Fruit fly (Drosophila melanogaster): Measurements from ENCODE around the gene Wdr81.

Wdr81 gene

dm6 chr2L:12005436-12006396 lies 15.0 kb downstream of the Wdr81 start (continued):
- TF ChIP-seq CG17385 (GFP tag; optimal IDR thresholded peaks at IDR 0.05) = no peak
- TF ChIP-seq caup (GFP tag; optimal IDR thresholded peaks at IDR 0.05; ENCODE audit: severe bottlenecking) = peak; percentile 16
- TF ChIP-seq Chrac-16 (GFP tag; optimal IDR thresholded peaks at IDR 0.05) = no peak
- no peak for TF ChIP-seq CG34224 (GFP tag; IDR thresholded peaks at IDR 0.05; ENCODE audit: partially characterized antibody)
- TF ChIP-seq CG33557 (GFP tag; optimal IDR thresholded peaks at IDR 0.05) = no peak
- TF ChIP-seq Deaf1 (tag; optimal IDR thresholded peaks at IDR 0.05) = peak; percentile 10
- no peak for TF ChIP-seq CG4854 (GFP tag; optimal IDR thresholded peaks at IDR 0.05)
- no peak for TF ChIP-seq CG2129 (GFP tag; IDR thresholded peaks at IDR 0.05; ENCODE audit: partially characterized antibody)
- no peak for TF ChIP-seq Antp (GFP tag; optimal IDR thresholded peaks at IDR 0.05)
- TF ChIP-seq Pdp1 (GFP tag; optimal IDR thresholded peaks at IDR 0.05) = peak in 1 of 2 experiments; percentile 20
- peak; percentile 96 for TF ChIP-seq Nf-YC (tag; optimal IDR thresholded peaks at IDR 0.05)
- TF ChIP-seq CG16815 (GFP tag; optimal IDR thresholded peaks at IDR 0.05) = no peak
- TF ChIP-seq maf-S (GFP tag; optimal IDR thresholded peaks at IDR 0.05) = no peak
- TF ChIP-seq HmgZ (tag; optimal IDR thresholded peaks at IDR 0.05) = peak; percentile 51
- no peak for TF ChIP-seq CG2678 (tag; optimal IDR thresholded peaks at IDR 0.05)
- TF ChIP-seq CG17328 (GFP tag; IDR thresholded peaks at IDR 0.05) = no peak
- peak; percentile 30 for TF ChIP-seq CG8359 (GFP tag; optimal IDR thresholded peaks at IDR 0.05; ENCODE audit: borderline replicate concordance)
- no peak for TF ChIP-seq CG6791 (GFP tag; IDR thresholded peaks at IDR 0.05; ENCODE audit: partially characterized antibody)
- TF ChIP-seq Camta (GFP tag; optimal IDR thresholded peaks at IDR 0.05) = no peak
- no peak for TF ChIP-seq Ets65A (GFP tag)
- TF ChIP-seq Nf-YB (GFP tag; optimal IDR thresholded peaks at IDR 0.05) = peak; percentile 95
- no peak for TF ChIP-seq yki (optimal IDR thresholded peaks at IDR 0.05)
- TF ChIP-seq Dek (tag; optimal IDR thresholded peaks at IDR 0.05) = no peak
- TF ChIP-seq CG17568 (GFP tag; optimal IDR thresholded peaks at IDR 0.05) = no peak
- no peak for TF ChIP-seq CG32532 (GFP tag; IDR thresholded peaks at IDR 0.05)
- no peak for TF ChIP-seq CG8924 (tag; optimal IDR thresholded peaks at IDR 0.05)
- no peak for TF ChIP-seq CG9817 (tag; optimal IDR thresholded peaks at IDR 0.05)
- TF ChIP-seq insv (GFP tag; optimal IDR thresholded peaks at IDR 0.05) = no peak
- no peak for TF ChIP-seq CG13296 (GFP tag; optimal IDR thresholded peaks at IDR 0.05)
- TF ChIP-seq CG4328 (GFP tag; optimal IDR thresholded peaks at IDR 0.05) = no peak
- TF ChIP-seq CG13894 (tag; optimal IDR thresholded peaks at IDR 0.05) = peak; percentile 86
- TF ChIP-seq CG15011 (GFP tag; optimal IDR thresholded peaks at IDR 0.05) = no peak
- TF ChIP-seq Fer3 (tag; optimal IDR thresholded peaks at IDR 0.05) = no peak
- TF ChIP-seq CG11093 (GFP tag; IDR thresholded peaks at IDR 0.05) = no peak
- peak; percentile 87 for TF ChIP-seq NfI (GFP tag; optimal IDR thresholded peaks at IDR 0.05)
- peak; percentile 84 for TF ChIP-seq cwo (GFP tag; optimal IDR thresholded peaks at IDR 0.05)
- no peak for TF ChIP-seq wdn (GFP tag; IDR thresholded peaks at IDR 0.05)
- no peak for TF ChIP-seq CG10431 (GFP tag; optimal IDR thresholded peaks at IDR 0.05)
- no peak for TF ChIP-seq amos (GFP tag; IDR thresholded peaks at IDR 0.05; ENCODE audit: partially characterized antibody)
- TF ChIP-seq ase (GFP tag; IDR thresholded peaks at IDR 0.05) = no peak
- TF ChIP-seq Atf3 (GFP tag; optimal IDR thresholded peaks at IDR 0.05) = no peak
- TF ChIP-seq kni (GFP tag; optimal IDR thresholded peaks at IDR 0.05) = peak; percentile 95
- no peak for TF ChIP-seq CG11560 (tag; IDR thresholded peaks at IDR 0.05)
- TF ChIP-seq CG15269 (tag; optimal IDR thresholded peaks at IDR 0.05) = peak; percentile 41
- TF ChIP-seq pros (GFP tag; optimal IDR thresholded peaks at IDR 0.05) = peak; percentile 50
- peak; percentile 44 for TF ChIP-seq Hr3 (GFP tag; optimal IDR thresholded peaks at IDR 0.05)
- no peak for TF ChIP-seq Xbp1 (GFP tag; optimal IDR thresholded peaks at IDR 0.05)
- peak; percentile 93 for TF ChIP-seq kah (GFP tag; optimal IDR thresholded peaks at IDR 0.05)
